Worm (Caenorhabditis elegans): Measurements from ENCODE around the gene K09F5.1.

K09F5.1 gene

DNA sequence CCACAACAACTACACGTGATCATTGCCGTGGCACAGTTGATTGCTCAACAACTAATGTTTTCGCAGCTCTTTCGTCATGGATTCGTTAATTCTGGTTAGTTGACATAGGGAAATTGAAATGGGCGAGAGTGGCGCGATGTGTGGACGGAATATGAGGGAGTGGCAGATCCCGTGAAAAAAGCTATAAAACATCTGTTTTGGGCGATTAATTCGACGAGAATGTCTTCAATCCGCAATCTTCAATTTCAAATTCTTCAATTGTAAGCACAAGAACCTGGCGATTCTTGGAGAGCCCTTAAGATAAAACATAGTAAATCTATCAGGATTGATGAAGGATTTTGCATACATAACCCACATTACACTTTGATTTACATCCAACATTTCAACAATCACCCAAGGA, 18.9 kb upstream of the K09F5.1 start:
- no peak for TF ChIP-seq ceh-58 (GFP tag; IDR thresholded peaks at IDR 0.05)
- no peak for TF ChIP-seq F33H1.4 (GFP tag; IDR thresholded peaks at IDR 0.05)
- TF ChIP-seq sdz-38 (tag; optimal IDR thresholded peaks at IDR 0.05), result no peak
- no peak for TF ChIP-seq nfya-1 (tag; optimal IDR thresholded peaks at IDR 0.05; ENCODE audit: borderline replicate concordance, insufficient read depth)
- no peak for TF ChIP-seq mxl-1 (tag; optimal IDR thresholded peaks at IDR 0.05)
- no peak for TF ChIP-seq tlf-1 (GFP tag; optimal IDR thresholded peaks at IDR 0.05)
- TF ChIP-seq ztf-28 (GFP tag; IDR thresholded peaks at IDR 0.05), result no peak
- TF ChIP-seq gei-17 (GFP tag; optimal IDR thresholded peaks at IDR 0.05), result no peak
- TF ChIP-seq lag-1 (GFP tag; IDR thresholded peaks at IDR 0.05), result no peak
- no peak for TF ChIP-seq aptf-2 (GFP tag; conservative IDR thresholded peaks at IDR 0.05)
- no peak for TF ChIP-seq hmg-20 (GFP tag; IDR thresholded peaks at IDR 0.05)
- TF ChIP-seq repo-1 (tag; optimal IDR thresholded peaks at IDR 0.05), result no peak

- TF ChIP-seq somi-1 (GFP tag; optimal IDR thresholded peaks at IDR 0.05) (no peak), cebp-2 (GFP tag; IDR thresholded peaks at IDR 0.05) (no peak), ceh-58 (GFP tag; IDR thresholded peaks at IDR 0.05) (no peak), bed-2 (GFP tag; IDR thresholded peaks at IDR 0.05) (no peak), F33H1.4 (GFP tag; IDR thresholded peaks at IDR 0.05) (no peak), mel-28 (tag; optimal IDR thresholded peaks at IDR 0.05; ENCODE audit: borderline replicate concordance) (no peak), snpc-4 (GFP tag; optimal IDR thresholded peaks at IDR 0.05) (no peak), snpc-4 (tag; optimal IDR thresholded peaks at IDR 0.05) (no peak), C06A6.2 (GFP tag; conservative IDR thresholded peaks at IDR 0.05) (no peak), F39B2.1 (GFP tag; IDR thresholded peaks at IDR 0.05) (no peak), egl-44 (GFP tag; IDR thresholded peaks at IDR 0.05) (no peak), Y56A3A.18 (GFP tag; IDR thresholded peaks at IDR 0.05) (no peak), cebp-1 (GFP tag; IDR thresholded peaks at IDR 0.05) (no peak), cebp-1 (tag; optimal IDR thresholded peaks at IDR 0.05) (no peak), lir-1 (GFP tag; conservative IDR thresholded peaks at IDR 0.05) (no peak)
These were observed 15.4 kb upstream of the K09F5.1 start for ce11 chrX:7724099-7724498.

DNA sequence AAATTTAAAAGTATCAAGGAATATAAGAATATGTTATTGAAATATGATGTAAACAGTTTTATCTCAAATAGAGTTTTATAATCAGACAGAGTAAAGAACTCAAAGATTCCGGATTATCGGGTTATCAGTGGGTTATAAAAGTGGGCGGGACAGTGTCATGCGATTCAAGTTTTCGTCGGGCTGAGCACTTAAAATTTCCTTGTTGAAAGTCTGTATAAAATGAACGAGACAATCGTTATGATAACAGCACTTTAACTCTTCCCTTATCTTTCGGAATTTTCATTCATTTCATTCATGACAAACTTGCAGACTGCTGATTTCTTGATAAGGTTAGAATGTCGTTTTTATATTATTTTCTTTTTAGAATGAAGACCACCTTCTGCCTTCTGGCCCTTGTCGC, 13.8 kb upstream of the K09F5.1 start, which contains the start of gene spp-14:
Gene spp-14 (plus strand): TSS at position 365 of the 400 bp plus-strand sequence.
- TF ChIP-seq ztf-22 (GFP tag; optimal IDR thresholded peaks at IDR 0.05) (peak; percentile 52), aptf-3 (GFP tag; IDR thresholded peaks at IDR 0.05) (no peak), let-526 (GFP tag; IDR thresholded peaks at IDR 0.05) (no peak), let-607 (tag; optimal IDR thresholded peaks at IDR 0.05) (peak in 1 of 2 experiments; percentile 3), tbp1 (GFP tag; optimal IDR thresholded peaks at IDR 0.05) (peak; percentile 23), dox-1 (GFP tag; IDR thresholded peaks at IDR 0.05) (no peak), cebp-1 (GFP tag; IDR thresholded peaks at IDR 0.05) (no peak), cebp-1 (tag; optimal IDR thresholded peaks at IDR 0.05) (peak; percentile 9), nhr-80 (tag; optimal IDR thresholded peaks at IDR 0.05) (peak; percentile 89), atf-7 (tag; optimal IDR thresholded peaks at IDR 0.05) (peak; percentile 60)

DNA sequence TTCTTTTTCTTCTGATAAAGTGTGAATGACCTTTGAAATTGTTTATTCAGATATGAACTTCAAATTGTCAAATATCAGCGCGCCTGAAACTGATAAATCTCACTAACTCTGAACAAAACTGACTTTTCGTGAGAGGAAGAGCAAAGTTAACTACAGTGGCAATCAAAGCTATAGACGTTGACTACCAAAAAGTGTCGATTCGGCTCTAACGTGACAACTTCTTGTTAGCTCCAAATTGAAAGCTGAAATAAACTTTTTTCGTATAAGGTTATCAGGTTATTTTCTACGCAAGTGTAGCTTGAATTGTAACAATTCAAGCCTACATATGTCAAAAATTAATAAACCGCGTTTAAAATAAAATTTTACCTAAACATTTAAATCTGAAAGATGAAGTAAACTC, 13.1 kb upstream of the K09F5.1 start:
- TF ChIP-seq F33H1.4 (GFP tag; IDR thresholded peaks at IDR 0.05) (no peak), bed-2 (GFP tag; IDR thresholded peaks at IDR 0.05) (no peak), sptf-2 (GFP tag; optimal IDR thresholded peaks at IDR 0.05) (no peak), hlh-12 (tag; optimal IDR thresholded peaks at IDR 0.05) (no peak), cebp-1 (GFP tag; IDR thresholded peaks at IDR 0.05) (no peak), cebp-1 (tag; optimal IDR thresholded peaks at IDR 0.05) (no peak), pbrm-1 (GFP tag; IDR thresholded peaks at IDR 0.05) (no peak), rcor-1 (GFP tag; IDR thresholded peaks at IDR 0.05) (no peak), C17E4.6 (GFP tag; IDR thresholded peaks at IDR 0.05) (no peak), ztf-6 (GFP tag; IDR thresholded peaks at IDR 0.05) (no peak), efl-1 (GFP tag; optimal IDR thresholded peaks at IDR 0.05) (no peak), nhr-80 (tag; optimal IDR thresholded peaks at IDR 0.05) (no peak), unc-130 (GFP tag; optimal IDR thresholded peaks at IDR 0.05) (no peak), D2030.7 (GFP tag; IDR thresholded peaks at IDR 0.05) (no peak), mes-4 (tag; optimal IDR thresholded peaks at IDR 0.05) (no peak)

All from whole organism, young adult.